Worm (Caenorhabditis elegans): Measurements from ENCODE around the gene rpi-1.

DNA sequence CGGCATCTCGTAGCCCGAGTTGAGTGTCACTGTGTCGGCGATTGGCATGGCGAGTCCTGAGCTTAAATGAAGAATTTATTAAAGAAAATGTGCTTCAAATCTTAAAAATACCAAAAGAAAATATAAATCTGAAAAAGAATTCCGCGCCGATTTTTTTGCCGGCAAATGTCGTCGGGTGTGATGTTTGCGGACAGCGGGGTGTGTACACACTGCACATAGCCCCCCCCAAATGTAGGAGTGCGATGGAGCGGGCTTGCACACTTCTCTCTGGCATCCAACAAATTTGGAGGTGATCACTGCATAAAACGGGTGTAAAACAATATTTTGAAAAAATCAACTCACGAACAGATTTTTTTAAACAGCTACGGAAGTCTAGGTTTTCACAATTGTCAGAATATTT lies 13.9 kb upstream of the rpi-1 start, which contains the start of gene Y39G8B.2:
- TF ChIP-seq dpl-1 (GFP tag; optimal IDR thresholded peaks at IDR 0.05) = peak; percentile 41
- TF ChIP-seq ama-1 (optimal IDR thresholded peaks at IDR 0.05) = no peak
- TF ChIP-seq ama-1 (GFP tag; optimal IDR thresholded peaks at IDR 0.05) = no peak
- peak; percentile 50; the same call in 1 of the 2 replicates for TF ChIP-seq B0336.3 (GFP tag; IDR thresholded peaks at IDR 0.05)
- no peak; the same call in 1 of the 2 replicates for TF ChIP-seq dox-1 (GFP tag; IDR thresholded peaks at IDR 0.05)
- no peak for TF ChIP-seq unc-62 (GFP tag; optimal IDR thresholded peaks at IDR 0.05)
- no peak for TF ChIP-seq Y79H2A.3 (GFP tag; conservative IDR thresholded peaks at IDR 0.05)
- no peak for TF ChIP-seq ceh-79 (tag; optimal IDR thresholded peaks at IDR 0.05)
- TF ChIP-seq ceh-27 (GFP tag; optimal IDR thresholded peaks at IDR 0.05) = peak; percentile 79
- no peak for TF ChIP-seq atf-7 (tag; optimal IDR thresholded peaks at IDR 0.05)
- no peak for TF ChIP-seq F49E8.2 (tag; optimal IDR thresholded peaks at IDR 0.05; ENCODE audit: insufficient read depth)
- no peak for TF ChIP-seq sptf-2 (GFP tag; optimal IDR thresholded peaks at IDR 0.05)
- peak; percentile 40 for TF ChIP-seq efl-1 (GFP tag; optimal IDR thresholded peaks at IDR 0.05)
- peak; percentile 72 for TF ChIP-seq zfh-2 (GFP tag; conservative IDR thresholded peaks at IDR 0.05)
